3 worm cellular contexts compared by ENCODE assay signal in genomic region chrIII:12537239-12537845, ce11.
TF ChIP-seq lines count a peak whose summit lies in the region.

No protein-coding gene starts in this region.

TF ChIP-seq in whole organism, L1 larva, 84 proteins besides CTCF, POLR2A, EP300 and RAD21:
- TF ChIP-seq irx-1 (tag; optimal IDR thresholded peaks at IDR 0.05; lab: Kevin White, UChicago), result no peak
- no peak for TF ChIP-seq ets-5 (GFP tag; IDR thresholded peaks at IDR 0.05; lab: Robert Waterston, UW)
- TF ChIP-seq unc-98 (GFP tag; IDR thresholded peaks at IDR 0.05; lab: Robert Waterston, UW), result no peak
- TF ChIP-seq aly-2 (tag; optimal IDR thresholded peaks at IDR 0.05; lab: Kevin White, UChicago), result peak; percentile 14
- TF ChIP-seq ceh-8 (GFP tag; optimal IDR thresholded peaks at IDR 0.05; lab: Kevin White, UChicago), result no peak
- no peak for TF ChIP-seq efl-1 (optimal IDR thresholded peaks at IDR 0.05; lab: Kevin White, UChicago)
- TF ChIP-seq efl-1 (GFP tag; optimal IDR thresholded peaks at IDR 0.05 in 1 of 2; lab: Kevin White, UChicago), result no peak
- TF ChIP-seq nhr-12 (tag; optimal IDR thresholded peaks at IDR 0.05; lab: Kevin White, UChicago), result no peak
- no peak for TF ChIP-seq egl-27 (tag; optimal IDR thresholded peaks at IDR 0.05; lab: Kevin White, UChicago)
- TF ChIP-seq fos-1 (tag; optimal IDR thresholded peaks at IDR 0.05; lab: Kevin White, UChicago), result no peak

TF ChIP-seq in whole organism, L4 larva, 104 proteins besides CTCF, POLR2A, EP300 and RAD21:
- peak in 1 of 2 experiments; percentile 36 for TF ChIP-seq unc-62 (GFP tag; optimal IDR thresholded peaks at IDR 0.05 in 1 of 2; lab: Kevin White, UChicago)
- TF ChIP-seq unc-62 (tag; optimal IDR thresholded peaks at IDR 0.05; lab: Kevin White, UChicago), result no peak
- peak; percentile 19 for TF ChIP-seq nhr-77 (tag; optimal IDR thresholded peaks at IDR 0.05; lab: Kevin White, UChicago)
- 0 out of 2 replicates have a peak, but pooled peaks have one; percentile 31 for TF ChIP-seq Y48G9A.11 (GFP tag; IDR thresholded peaks at IDR 0.05; lab: Robert Waterston, UW)
- no peak for TF ChIP-seq zip-11 (GFP tag; IDR thresholded peaks at IDR 0.05; lab: Robert Waterston, UW)
- peak; percentile 2; the same call in 1 of the 2 replicates for TF ChIP-seq lin-38 (GFP tag; IDR thresholded peaks at IDR 0.05; lab: Robert Waterston, UW)

TF ChIP-seq in whole organism, young adult, 124 proteins besides CTCF, POLR2A, EP300 and RAD21:
- TF ChIP-seq him-1 (tag; optimal IDR thresholded peaks at IDR 0.05; lab: Kevin White, UChicago) (peak; percentile 100), mes-4 (tag; optimal IDR thresholded peaks at IDR 0.05; lab: Kevin White, UChicago) (no peak)
